Fruit fly (Drosophila melanogaster) whole organism, embryonic: ENCODE data around the gene beag.

ENCODE experiments used
- Blimp-1 ChIP-seq: fragments of 200-800 bp; sonication (Bioruptor generic); optimal IDR thresholded peaks from 3 replicates; lab custom pipeline; 2018; ENCODE audit warnings: missing biosample characterization, missing genetic modification characterization, mild to moderate bottlenecking, moderate library complexity, missing genetic modification reagents
- CG10462 ChIP-seq: fragments of 200-800 bp; sonication (Bioruptor generic); optimal IDR thresholded peaks from 2 replicates; lab custom pipeline; 2016; ENCODE audit warnings: missing biosample characterization, missing genetic modification characterization
- CG11398 ChIP-seq: fragments of 200-800 bp; sonication (Bioruptor generic); optimal IDR thresholded peaks from 2 replicates; lab custom pipeline; 2016; ENCODE audit warnings: missing biosample characterization, missing genetic modification characterization
- CG13775 ChIP-seq: fragments of 200-800 bp; sonication (Bioruptor generic); optimal IDR thresholded peaks from 3 replicates; lab custom pipeline; 2017; ENCODE audit warnings: missing biosample characterization, mild to moderate bottlenecking, missing genetic modification characterization
- CG17568 ChIP-seq: fragments of 200-800 bp; sonication (Bioruptor generic); optimal IDR thresholded peaks from 2 replicates; lab custom pipeline; 2018; ENCODE audit warnings: missing biosample characterization, mild to moderate bottlenecking, missing genetic modification characterization, moderate library complexity
- CG17829 ChIP-seq: fragments of 200-800 bp; optimal IDR thresholded peaks from 2 replicates; lab custom pipeline; 2019; ENCODE audit warnings: missing biosample characterization, mild to moderate bottlenecking, missing genetic modification characterization, moderate library complexity
- CG3163 ChIP-seq: fragments of 200-800 bp; sonication (Bioruptor generic); optimal IDR thresholded peaks from 3 replicates; lab custom pipeline; 2016; ENCODE audit warnings: missing biosample characterization, missing genetic modification characterization
- CG3407 ChIP-seq: fragments of 200-800 bp; sonication (Bioruptor generic); optimal IDR thresholded peaks from 2 replicates; lab custom pipeline; 2018; ENCODE audit warnings: missing biosample characterization, mild to moderate bottlenecking, missing genetic modification characterization
- CG34224 ChIP-seq: fragments of 200-800 bp; sonication (Bioruptor generic); IDR thresholded peaks from 3 replicates; pipeline ENCODE4 v1.3.6; 2022; ENCODE audit warnings: missing biosample characterization, missing genetic modification characterization; ENCODE audit not compliant: partially characterized antibody
- CG3726 ChIP-seq: fragments of 200-800 bp; sonication (Bioruptor generic); IDR thresholded peaks from 3 replicates; pipeline ENCODE4, ENCODE4 v1.3.6; 2022; ENCODE audit warnings: missing biosample characterization, missing genetic modification characterization
- CG3847 ChIP-seq: fragments of 200-800 bp; sonication (Bioruptor generic); IDR thresholded peaks from 2 replicates; pipeline ENCODE4 v1.3.6; 2022; ENCODE audit warnings: missing biosample characterization, missing genetic modification characterization
- CG42726 ChIP-seq: fragments of 200-800 bp; sonication (Bioruptor generic); IDR thresholded peaks from 2 replicates; pipeline ENCODE4 v1.3.6; 2022; ENCODE audit warnings: missing biosample characterization, missing genetic modification characterization; ENCODE audit not compliant: partially characterized antibody
- CG4404 ChIP-seq: fragments of 200-800 bp; sonication (Bioruptor generic); IDR thresholded peaks from 2 replicates; pipeline ENCODE4 v1.3.6; 2022; ENCODE audit warnings: missing biosample characterization, missing genetic modification characterization
- CG6272 ChIP-seq: fragments of 200-800 bp; sonication (Bioruptor generic); IDR thresholded peaks from 2 replicates; pipeline ENCODE4 v1.3.6; 2022; ENCODE audit warnings: missing biosample characterization, missing genetic modification characterization
- CG6689 ChIP-seq: fragments of 200-800 bp; sonication (Bioruptor generic); IDR thresholded peaks from 2 replicates; pipeline ENCODE4 v1.3.6; 2022; ENCODE audit warnings: missing biosample characterization, missing genetic modification characterization
- CG8089 ChIP-seq: fragments of 200-800 bp; sonication (Bioruptor generic); optimal IDR thresholded peaks from 3 replicates; lab custom pipeline; 2016; ENCODE audit warnings: missing biosample characterization, missing genetic modification characterization
- CG8290 ChIP-seq, 3 experiments: fragments of 200-800 bp; sonication (Bioruptor generic); optimal IDR thresholded peaks; 2 replicates each; lab custom pipeline; 2016 to 2019; ENCODE audit warnings: missing biosample characterization in 3 of 3, missing genetic modification characterization in 3 of 3, mild to moderate bottlenecking in 2 of 3, moderate library complexity in 1 of 3
- CG8359 ChIP-seq: fragments of 200-800 bp; sonication (Bioruptor generic); optimal IDR thresholded peaks from 2 replicates; lab custom pipeline; 2017; ENCODE audit warnings: missing biosample characterization, mild to moderate bottlenecking, missing genetic modification characterization, borderline replicate concordance
- CG8924 ChIP-seq: fragments of 200-800 bp; optimal IDR thresholded peaks from 3 replicates; lab custom pipeline; 2019; ENCODE audit warnings: missing biosample characterization, mild to moderate bottlenecking, missing genetic modification characterization, moderate library complexity
- CG9609 ChIP-seq: fragments of 200-800 bp; sonication (Bioruptor generic); optimal IDR thresholded peaks from 3 replicates; lab custom pipeline; 2016; ENCODE audit warnings: missing biosample characterization, missing genetic modification characterization
- CHES-1-like ChIP-seq: fragments of 200-800 bp; sonication (Bioruptor generic); optimal IDR thresholded peaks from 2 replicates; lab custom pipeline; 2016; ENCODE audit warnings: missing biosample characterization, missing genetic modification characterization
- CrebB ChIP-seq: fragments of 200-800 bp; sonication (Bioruptor generic); optimal IDR thresholded peaks from 3 replicates; lab custom pipeline; 2018; ENCODE audit warnings: missing biosample characterization, mild to moderate bottlenecking, missing genetic modification characterization
- Dref ChIP-seq: fragments of 200-800 bp; sonication (Bioruptor generic); IDR thresholded peaks from 2 replicates; pipeline ENCODE4 v1.3.6; 2022; ENCODE audit warnings: missing biosample characterization, missing genetic modification characterization
- HHEX ChIP-seq: fragments of 200-800 bp; sonication (Bioruptor generic); optimal IDR thresholded peaks from 3 replicates; lab custom pipeline; 2017; ENCODE audit warnings: missing biosample characterization, mild to moderate bottlenecking, missing genetic modification characterization, missing genetic modification reagents
- HLH54F ChIP-seq: fragments of 200-800 bp; sonication (Bioruptor generic); optimal IDR thresholded peaks from 3 replicates; lab custom pipeline; 2016; ENCODE audit warnings: missing biosample characterization, missing genetic modification characterization
- Kr ChIP-seq: fragments of 200-800 bp; sonication (Bioruptor generic); optimal IDR thresholded peaks from 2 replicates; lab custom pipeline; 2017; ENCODE audit warnings: missing biosample characterization, mild to moderate bottlenecking, missing genetic modification characterization
- Lpt ChIP-seq: fragments of >200 bp; optimal IDR thresholded peaks from 2 replicates; lab custom pipeline; 2018; ENCODE audit warnings: missing biosample characterization, missing genetic modification characterization
- MESR4 ChIP-seq: fragments of 200-800 bp; sonication (Bioruptor generic); optimal IDR thresholded peaks from 2 replicates; lab custom pipeline; 2018; ENCODE audit warnings: missing biosample characterization, mild to moderate bottlenecking, missing genetic modification characterization, moderate library complexity
- Med ChIP-seq: fragments of 200-800 bp; sonication (Bioruptor generic); peaks from one replicate; lab custom pipeline; 2016; ENCODE audit warnings: missing biosample characterization, missing genetic modification characterization, mild to moderate bottlenecking, inconsistent platforms, moderate library complexity
- Nf-YA ChIP-seq: fragments of 200-800 bp; sonication (Bioruptor generic); IDR thresholded peaks from 2 replicates; pipeline ENCODE4 v1.3.6; 2022; ENCODE audit warnings: missing biosample characterization, missing genetic modification characterization
- Nf-YB ChIP-seq: fragments of 200-800 bp; sonication (Bioruptor generic); optimal IDR thresholded peaks from 3 replicates; lab custom pipeline; 2019; ENCODE audit warnings: missing biosample characterization, mild to moderate bottlenecking, missing genetic modification characterization, moderate library complexity
- ato ChIP-seq: fragments of 200-800 bp; sonication (Bioruptor generic); IDR thresholded peaks from 2 replicates; pipeline ENCODE4 v1.3.6; 2022; ENCODE audit warnings: missing biosample characterization, missing genetic modification characterization; ENCODE audit not compliant: partially characterized antibody
- croc ChIP-seq: fragments of 200-800 bp; sonication (Bioruptor generic); conservative IDR thresholded peaks from 3 replicates; pipeline ENCODE4 v1.3.6; 2022; ENCODE audit warnings: missing biosample characterization, missing genetic modification characterization
- da ChIP-seq: fragments of 200-800 bp; sonication (Bioruptor generic); optimal IDR thresholded peaks from 2 replicates; lab custom pipeline; 2016; ENCODE audit warnings: missing biosample characterization, missing genetic modification characterization
- fu2 ChIP-seq: fragments of 200-800 bp; sonication (Bioruptor generic); optimal IDR thresholded peaks from 2 replicates; lab custom pipeline; 2016; ENCODE audit warnings: missing biosample characterization, missing genetic modification characterization
- gsb ChIP-seq: fragments of 200-800 bp; sonication (Bioruptor generic); IDR thresholded peaks from 2 replicates; pipeline ENCODE4 v1.3.6; 2022; ENCODE audit warnings: missing biosample characterization, missing genetic modification characterization
- ind ChIP-seq: fragments of 200-800 bp; sonication (Bioruptor generic); optimal IDR thresholded peaks from 3 replicates; lab custom pipeline; 2016; ENCODE audit warnings: missing biosample characterization, missing genetic modification characterization
- jumu ChIP-seq: fragments of 200-800 bp; sonication (Bioruptor generic); optimal IDR thresholded peaks from 3 replicates; lab custom pipeline; 2016; ENCODE audit warnings: missing biosample characterization, missing genetic modification characterization
- kah ChIP-seq: fragments of 200-800 bp; sonication (Bioruptor generic); optimal IDR thresholded peaks from 2 replicates; lab custom pipeline; 2018; ENCODE audit warnings: missing biosample characterization, mild to moderate bottlenecking, missing genetic modification characterization
- klu ChIP-seq: fragments of 200-800 bp; sonication (Bioruptor generic); IDR thresholded peaks from 2 replicates; pipeline ENCODE4 v1.3.6; 2022; ENCODE audit warnings: missing biosample characterization, missing genetic modification characterization
- lab ChIP-seq: fragments of 200-800 bp; sonication (Bioruptor generic); optimal IDR thresholded peaks from 3 replicates; lab custom pipeline; 2017; ENCODE audit warnings: missing biosample characterization, missing genetic modification characterization, mild to moderate bottlenecking, moderate library complexity, missing genetic modification reagents
- lov ChIP-seq, 2 experiments: fragments of 200-800 bp in 1 of 2; fragments of >200 bp in 1 of 2; sonication (Bioruptor generic) in 1 of 2; IDR thresholded peaks in 1 of 2; optimal IDR thresholded peaks in 1 of 2; 2 replicates in 1 of 2; 3 replicates in 1 of 2; pipeline versions ENCODE4 v1.3.6 to Lab custom; 2017 to 2022; ENCODE audit warnings: missing biosample characterization in 1 of 2, missing genetic modification characterization in 1 of 2
- mld ChIP-seq: fragments of 200-800 bp; sonication (Bioruptor generic); IDR thresholded peaks from 3 replicates; pipeline ENCODE4 v1.3.6; 2022; ENCODE audit warnings: missing biosample characterization, missing genetic modification characterization; ENCODE audit not compliant: partially characterized antibody
- pita ChIP-seq: fragments of 200-800 bp; sonication (Bioruptor generic); optimal IDR thresholded peaks from 2 replicates; lab custom pipeline; 2017; ENCODE audit warnings: missing biosample characterization, mild to moderate bottlenecking, missing genetic modification characterization
- ranshi ChIP-seq: fragments of 200-800 bp; sonication (Bioruptor generic); IDR thresholded peaks from 2 replicates; pipeline ENCODE4 v1.3.6; 2022; ENCODE audit warnings: missing biosample characterization, missing genetic modification characterization
- slou ChIP-seq: fragments of 200-800 bp; sonication (Bioruptor generic); optimal IDR thresholded peaks from 3 replicates; lab custom pipeline; 2016; ENCODE audit warnings: missing biosample characterization, missing genetic modification characterization
- so ChIP-seq: fragments of 200-800 bp; sonication (Bioruptor generic); IDR thresholded peaks from 3 replicates; pipeline ENCODE4 v1.3.6; 2022; ENCODE audit warnings: missing biosample characterization, missing genetic modification characterization
- ssp ChIP-seq: fragments of 200-800 bp; sonication (Bioruptor generic); IDR thresholded peaks from 2 replicates; pipeline ENCODE4 v1.3.6; 2022; ENCODE audit warnings: missing biosample characterization, missing genetic modification characterization
- tap ChIP-seq: fragments of 200-800 bp; optimal IDR thresholded peaks from 3 replicates; lab custom pipeline; 2019; ENCODE audit warnings: missing biosample characterization, mild to moderate bottlenecking, missing genetic modification characterization, moderate library complexity

Gene beag

DNA sequence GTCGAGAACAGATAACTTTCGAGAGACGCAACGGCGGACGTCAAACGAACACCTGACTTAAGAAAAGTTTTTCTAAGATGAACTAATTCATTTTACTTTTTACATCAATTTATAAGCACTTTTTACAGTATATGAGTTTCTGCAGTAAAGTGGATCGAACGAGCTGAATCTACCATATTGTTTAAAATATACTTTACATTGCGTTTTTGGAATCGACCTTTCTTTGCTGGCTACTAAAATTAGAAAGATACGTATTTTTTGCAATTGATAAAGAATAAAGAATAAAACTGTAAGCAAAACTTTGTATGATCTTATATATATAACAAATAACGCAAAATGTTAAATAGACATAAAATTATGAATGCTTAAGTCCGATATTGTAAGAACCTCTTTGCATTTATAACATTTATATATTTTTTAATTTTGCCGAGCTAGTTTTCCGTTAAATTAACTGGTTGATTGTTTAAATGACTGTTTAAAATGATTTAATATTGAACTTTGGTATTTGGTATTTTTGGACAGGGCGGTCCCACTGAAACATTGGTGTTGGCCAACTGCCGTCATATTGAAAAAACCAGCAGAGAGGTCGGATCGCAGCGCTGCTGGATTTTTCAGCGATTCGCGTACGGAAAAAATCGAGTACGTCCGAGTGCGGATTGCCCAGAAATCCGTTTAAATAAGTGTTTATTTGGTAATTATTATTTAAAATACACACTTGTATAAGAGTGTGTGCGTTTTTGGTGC lies 12.8 kb downstream of the beag start, which contains the start of gene Kdm2 (continued):
- TF ChIP-seq ato (GFP tag; lab: Robert Waterston, UW) (no peak), CG8290 (GFP tag; optimal IDR thresholded peaks at IDR 0.05; lab: Kevin White, UChicago) (no peak), CG8290 (tag; optimal IDR thresholded peaks at IDR 0.05; lab: Kevin White, UChicago) (peak in 1 of 2 experiments; percentile 77), fu2 (GFP tag; lab: Kevin White, UChicago) (no peak), ranshi (GFP tag; lab: Robert Waterston, UW) (no peak), HLH54F (GFP tag; lab: Kevin White, UChicago) (no peak), CHES-1-like (GFP tag; lab: Kevin White, UChicago) (no peak), Blimp-1 (GFP tag; lab: Kevin White, UChicago) (no peak), CG8359 (GFP tag; lab: Kevin White, UChicago) (no peak), CG6689 (no peak), CG9609 (no peak), CG17829 (peak; percentile 45), mld (no peak), CG6272 (GFP tag; lab: Robert Waterston, UW) (no peak), CrebB (tag; lab: Kevin White, UChicago) (no peak), ssp (no peak), Nf-YB (GFP tag; lab: Kevin White, UChicago) (no peak), CG8089 (GFP tag; lab: Kevin White, UChicago) (no peak), CG4404 (GFP tag; lab: Robert Waterston, UW) (no peak), CG3847 (GFP tag; lab: Robert Waterston, UW) (no peak), pita (GFP tag; lab: Kevin White, UChicago) (no peak), kah (GFP tag; lab: Kevin White, UChicago) (no peak), klu (GFP tag; lab: Robert Waterston, UW) (no peak), gsb (GFP tag; lab: Robert Waterston, UW) (no peak), da (no peak), Dref (GFP tag; lab: Robert Waterston, UW) (no peak), slou (GFP tag; lab: Kevin White, UChicago) (no peak), CG10462 (no peak), CG3163 (GFP tag; lab: Kevin White, UChicago) (no peak), ind (GFP tag; lab: Kevin White, UChicago) (no peak), CG3407 (GFP tag; lab: Kevin White, UChicago) (no peak), lov (optimal IDR thresholded peaks at IDR 0.05; lab: Kevin White, UChicago) (no peak), lov (GFP tag; IDR thresholded peaks at IDR 0.05; lab: Robert Waterston, UW) (no peak), Kr (no peak), CG34224 (GFP tag; lab: Robert Waterston, UW) (no peak), jumu (no peak), Lpt (no peak), CG42726 (GFP tag; lab: Robert Waterston, UW) (no peak), lab (GFP tag; lab: Kevin White, UChicago) (peak; percentile 45), CG11398 (GFP tag; lab: Kevin White, UChicago) (no peak), Med (peak; percentile 88), CG3726 (no peak), CG8924 (tag; lab: Kevin White, UChicago) (peak; percentile 66), Nf-YA (GFP tag; lab: Robert Waterston, UW) (no peak), so (GFP tag; lab: Robert Waterston, UW) (no peak), HHEX (GFP tag; lab: Kevin White, UChicago) (no peak), CG13775 (GFP tag; lab: Kevin White, UChicago) (no peak), tap (tag; lab: Kevin White, UChicago) (peak; percentile 49), MESR4 (GFP tag; lab: Kevin White, UChicago) (peak; percentile 74), CG17568 (GFP tag; lab: Kevin White, UChicago) (no peak), croc (GFP tag; lab: Robert Waterston, UW) (no peak)
